Fruit fly (Drosophila melanogaster): ENCODE results near the gene Ccp84Af.

Gene Ccp84Af

DNA sequence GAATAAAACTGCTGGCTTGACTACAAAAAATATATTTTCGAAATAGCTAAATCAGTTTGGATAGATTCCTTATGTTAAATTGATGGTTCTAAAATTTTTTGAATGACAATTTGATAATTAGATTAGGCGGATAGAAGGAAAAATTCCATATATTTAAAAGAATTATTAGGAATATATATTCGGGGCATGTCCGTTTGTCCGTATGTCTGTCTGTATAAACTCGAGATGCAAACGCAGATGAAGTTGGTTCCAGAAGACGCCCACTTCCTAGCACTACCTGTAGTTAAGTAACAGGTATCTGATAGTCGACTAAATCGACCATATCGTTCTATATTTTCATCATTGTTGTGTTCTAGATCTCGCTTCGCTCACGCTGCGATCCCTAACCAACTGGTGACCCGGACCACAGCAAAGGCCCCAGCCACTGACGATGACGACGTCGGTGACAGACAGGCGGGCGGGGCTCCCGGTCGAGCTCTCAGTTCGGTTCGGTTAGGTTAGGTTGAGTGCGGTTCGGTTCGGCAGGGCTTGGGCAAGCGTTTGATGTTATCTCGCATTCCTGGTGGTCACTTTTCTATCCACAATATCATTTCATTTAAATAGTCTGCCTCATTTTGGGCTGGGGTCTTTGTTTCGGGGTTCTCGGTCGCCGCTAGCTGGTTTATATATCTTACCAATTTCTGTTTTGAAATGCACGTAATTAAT, 17.6 kb downstream of the Ccp84Af start (continued):
- TF ChIP-seq ERR (GFP tag; optimal IDR thresholded peaks at IDR 0.05) (no peak), CG18011 (GFP tag; optimal IDR thresholded peaks at IDR 0.05) (no peak), Neu2 (GFP tag; optimal IDR thresholded peaks at IDR 0.05; ENCODE audit: borderline replicate concordance) (no peak), gsb-n (tag; optimal IDR thresholded peaks at IDR 0.05) (no peak), CG7745 (tag; optimal IDR thresholded peaks at IDR 0.05) (no peak), ase (GFP tag; IDR thresholded peaks at IDR 0.05) (no peak), D (optimal IDR thresholded peaks at IDR 0.05) (no peak), D (GFP tag; optimal IDR thresholded peaks at IDR 0.05) (peak; percentile 43), chn (GFP tag; optimal IDR thresholded peaks at IDR 0.05) (no peak), CG31441 (GFP tag; IDR thresholded peaks at IDR 0.05) (0 out of 2 replicates have a peak, but pooled peaks have one; percentile 20), Bgb (GFP tag; IDR thresholded peaks at IDR 0.05; ENCODE audit: partially characterized antibody) (no peak), nerfin-2 (GFP tag; IDR thresholded peaks at IDR 0.05; ENCODE audit: partially characterized antibody) (peak; percentile 45; the same call in 1 of the 2 replicates), CG14965 (GFP tag; optimal IDR thresholded peaks at IDR 0.05; ENCODE audit: borderline replicate concordance) (no peak), psq (GFP tag; optimal IDR thresholded peaks at IDR 0.05) (no peak), phol (tag; optimal IDR thresholded peaks at IDR 0.05) (peak; percentile 16), fd102C (GFP tag; optimal IDR thresholded peaks at IDR 0.05) (no peak), CG8290 (GFP tag; optimal IDR thresholded peaks at IDR 0.05) (no peak), CG8290 (tag; optimal IDR thresholded peaks at IDR 0.05) (no peak), CG4730 (GFP tag; IDR thresholded peaks at IDR 0.05) (no peak), Asciz (GFP tag; optimal IDR thresholded peaks at IDR 0.05) (no peak), Bdp1 (GFP tag; optimal IDR thresholded peaks at IDR 0.05) (no peak), danr (GFP tag; IDR thresholded peaks at IDR 0.05) (no peak), CG14710 (tag; optimal IDR thresholded peaks at IDR 0.05) (peak; percentile 28), CG14860 (GFP tag; IDR thresholded peaks at IDR 0.05; ENCODE audit: partially characterized antibody) (peak; percentile 67), klu (GFP tag; IDR thresholded peaks at IDR 0.05) (no peak), CG7987 (GFP tag; optimal IDR thresholded peaks at IDR 0.05) (no peak), hb (GFP tag; IDR thresholded peaks at IDR 0.05; ENCODE audit: partially characterized antibody) (no peak), CG17568 (GFP tag; optimal IDR thresholded peaks at IDR 0.05) (no peak), CG12769 (tag; optimal IDR thresholded peaks at IDR 0.05) (no peak), emc (GFP tag; optimal IDR thresholded peaks at IDR 0.05) (no peak), CG6791 (GFP tag; IDR thresholded peaks at IDR 0.05; ENCODE audit: partially characterized antibody) (peak; percentile 72), tio (GFP tag; optimal IDR thresholded peaks at IDR 0.05) (no peak), wor (GFP tag; IDR thresholded peaks at IDR 0.05) (no peak), CG1603 (tag; optimal IDR thresholded peaks at IDR 0.05) (no peak), CG1647 (GFP tag; optimal IDR thresholded peaks at IDR 0.05) (no peak), CG4820 (GFP tag; optimal IDR thresholded peaks at IDR 0.05) (no peak), kni (GFP tag; optimal IDR thresholded peaks at IDR 0.05) (peak; percentile 75), CG14667 (GFP tag; IDR thresholded peaks at IDR 0.05) (no peak), CG1529 (GFP tag; optimal IDR thresholded peaks at IDR 0.05) (no peak), pfk (GFP tag; optimal IDR thresholded peaks at IDR 0.05) (no peak), mirr (GFP tag; optimal IDR thresholded peaks at IDR 0.05) (no peak), hkb (optimal IDR thresholded peaks at IDR 0.05) (no peak), hkb (GFP tag; IDR thresholded peaks at IDR 0.05) (no peak), pzg (GFP tag; optimal IDR thresholded peaks at IDR 0.05) (no peak), sd (tag; optimal IDR thresholded peaks at IDR 0.05) (peak; percentile 89), exex (tag; optimal IDR thresholded peaks at IDR 0.05) (no peak), CG3163 (GFP tag; optimal IDR thresholded peaks at IDR 0.05) (no peak), nom (GFP tag; optimal IDR thresholded peaks at IDR 0.05) (no peak), CG15601 (tag; optimal IDR thresholded peaks at IDR 0.05) (no peak), Blimp-1 (GFP tag; optimal IDR thresholded peaks at IDR 0.05) (peak; percentile 64)
